Worm (Caenorhabditis elegans) whole organism, L1 larva: Measurements from ENCODE around the gene srw-34.

ENCODE experiments used
- C34B4.2 ChIP-seq: sonication (generic microtip); optimal IDR thresholded peaks from 2 replicates; lab custom pipeline; 2017; ENCODE audit warnings: mild to moderate bottlenecking, missing genetic modification characterization, missing compliant biosample characterization
- Y116A8C.19 ChIP-seq: sonication (generic microtip); optimal IDR thresholded peaks from 2 replicates; lab custom pipeline; 2016; ENCODE audit warnings: missing compliant biosample characterization, missing genetic modification characterization, borderline replicate concordance
- ama-1 ChIP-seq: fragments of 150-350 bp; optimal IDR thresholded peaks from 2 replicates; lab custom pipeline; 2014
- ceh-82 ChIP-seq, 3 experiments: fragments of 150-350 bp in 1 of 3; sonication (generic microtip) in 2 of 3; optimal IDR thresholded peaks; 2 replicates each; lab custom pipeline; 2014 to 2017; ENCODE audit warnings: missing biosample characterization in 3 of 3, missing genetic modification characterization in 3 of 3
- ceh-88 ChIP-seq: fragments of 200-800 bp; sonication (Bioruptor generic); IDR thresholded peaks from 2 replicates; pipeline ENCODE4 v1.3.6; 2022; ENCODE audit warnings: missing genetic modification characterization, missing compliant biosample characterization
- ceh-90 ChIP-seq: sonication (generic microtip); optimal IDR thresholded peaks from 2 replicates; lab custom pipeline; 2016; ENCODE audit warnings: missing genetic modification characterization, missing compliant biosample characterization
- egl-27 ChIP-seq, 2 experiments: fragments of 150-350 bp in 1 of 2; sonication (generic microtip); optimal IDR thresholded peaks; 3 replicates each; lab custom pipeline; 2017 to 2018; ENCODE audit warnings: missing biosample characterization in 2 of 2, missing genetic modification characterization in 2 of 2, missing genetic modification reagents in 2 of 2
- elt-2 ChIP-seq: sonication (generic microtip); optimal IDR thresholded peaks from 2 replicates; lab custom pipeline; 2016; ENCODE audit warnings: missing genetic modification characterization, mild to moderate bottlenecking, inconsistent platforms, missing compliant biosample characterization, missing genetic modification reagents
- fkh-4 ChIP-seq: sonication (generic microtip); optimal IDR thresholded peaks from 2 replicates; lab custom pipeline; 2016; ENCODE audit warnings: missing compliant biosample characterization, missing genetic modification characterization, borderline replicate concordance
- grh-1 ChIP-seq: fragments of 200-800 bp; sonication (Bioruptor generic); IDR thresholded peaks from 2 replicates; pipeline ENCODE4 v1.3.6; 2022; ENCODE audit warnings: missing genetic modification reagents, missing genetic modification characterization, missing compliant biosample characterization
- hlh-4 ChIP-seq: sonication (generic microtip); optimal IDR thresholded peaks from 2 replicates; lab custom pipeline; 2016; ENCODE audit warnings: mild to moderate bottlenecking, missing genetic modification characterization, missing compliant biosample characterization
- irx-1 ChIP-seq: sonication (generic microtip); optimal IDR thresholded peaks from 2 replicates; lab custom pipeline; 2016; ENCODE audit warnings: missing genetic modification characterization, missing compliant biosample characterization
- isw-1 ChIP-seq: fragments of 200-800 bp; sonication (Bioruptor generic); IDR thresholded peaks from 2 replicates; pipeline ENCODE4 v1.3.6; 2022; ENCODE audit warnings: missing genetic modification characterization, missing compliant biosample characterization
- jun-1 ChIP-seq: fragments of 150-350 bp; optimal IDR thresholded peaks from 2 replicates; lab custom pipeline; 2014; ENCODE audit warnings: missing biosample characterization, missing genetic modification reagents, missing genetic modification characterization
- lin-14 ChIP-seq: fragments of 200-800 bp; sonication (Bioruptor generic); optimal IDR thresholded peaks from 2 replicates; lab custom pipeline; 2018; ENCODE audit warnings: mild to moderate bottlenecking, missing genetic modification characterization, moderate library complexity, missing compliant biosample characterization
- lin-15B ChIP-seq: fragments of 150-350 bp; sonication (generic microtip); optimal IDR thresholded peaks from 3 replicates; lab custom pipeline; 2014; ENCODE audit warnings: missing biosample characterization, missing genetic modification characterization
- lin-35 ChIP-seq, 2 experiments: fragments of 150-350 bp; optimal IDR thresholded peaks; 2 replicates each; lab custom pipeline; 2014; ENCODE audit warnings: missing biosample characterization in 2 of 2, missing genetic modification characterization in 2 of 2, missing genetic modification reagents in 2 of 2
- lsy-2 ChIP-seq, 2 experiments: fragments of 150-350 bp; optimal IDR thresholded peaks; 2 replicates each; lab custom pipeline; 2014; ENCODE audit warnings: missing biosample characterization in 2 of 2, missing genetic modification characterization in 2 of 2
- mef-2 ChIP-seq: fragments of 150-350 bp; optimal IDR thresholded peaks from 2 replicates; lab custom pipeline; 2014; ENCODE audit warnings: missing biosample characterization, missing genetic modification characterization
- mep-1 ChIP-seq: fragments of 150-350 bp; optimal IDR thresholded peaks from 2 replicates; lab custom pipeline; 2014; ENCODE audit warnings: missing biosample characterization, missing genetic modification characterization
- nhr-20 ChIP-seq: sonication (generic microtip); optimal IDR thresholded peaks from 2 replicates; lab custom pipeline; 2016; ENCODE audit warnings: mild to moderate bottlenecking, missing genetic modification characterization, missing compliant biosample characterization
- nhr-237 ChIP-seq: fragments of 150-350 bp; optimal IDR thresholded peaks from 2 replicates; lab custom pipeline; 2014; ENCODE audit warnings: missing biosample characterization, missing genetic modification characterization
- nhr-28 ChIP-seq: fragments of 150-350 bp; optimal IDR thresholded peaks from 2 replicates; lab custom pipeline; 2014; ENCODE audit warnings: missing biosample characterization, missing genetic modification characterization
- nhr-71 ChIP-seq: sonication (generic microtip); optimal IDR thresholded peaks from 2 replicates; lab custom pipeline; 2016; ENCODE audit warnings: mild to moderate bottlenecking, missing genetic modification characterization, moderate library complexity, missing compliant biosample characterization
- nhr-76 ChIP-seq: sonication (generic microtip); optimal IDR thresholded peaks from 2 replicates; lab custom pipeline; 2017; ENCODE audit warnings: missing biosample characterization, missing genetic modification characterization
- nhr-85 ChIP-seq: sonication (generic microtip); peaks from one replicate; lab custom pipeline; 2016; ENCODE audit warnings: missing genetic modification characterization, inconsistent platforms, missing compliant biosample characterization
- pag-3 ChIP-seq: sonication (generic microtip); optimal IDR thresholded peaks from 2 replicates; lab custom pipeline; 2017; ENCODE audit warnings: missing genetic modification characterization, mild to moderate bottlenecking, missing compliant biosample characterization, antibody characterized with exemption, borderline replicate concordance; ENCODE audit not compliant: insufficient read depth
- pax-3 ChIP-seq: fragments of 200-800 bp; sonication (Bioruptor generic); optimal IDR thresholded peaks from 2 replicates; lab custom pipeline; 2018; ENCODE audit warnings: mild to moderate bottlenecking, missing genetic modification characterization, moderate library complexity, missing compliant biosample characterization
- rnt-1 ChIP-seq: sonication (generic microtip); optimal IDR thresholded peaks from 2 replicates; lab custom pipeline; 2016; ENCODE audit warnings: mild to moderate bottlenecking, missing genetic modification characterization, moderate library complexity, missing compliant biosample characterization
- skn-1 ChIP-seq: fragments of 150-350 bp; optimal IDR thresholded peaks from 2 replicates; lab custom pipeline; 2014; ENCODE audit warnings: missing biosample characterization, missing genetic modification characterization
- snpc-4 ChIP-seq: fragments of 150-350 bp; optimal IDR thresholded peaks from 2 replicates; lab custom pipeline; 2014; ENCODE audit warnings: missing biosample characterization, missing genetic modification characterization
- sox-4 ChIP-seq: sonication (generic microtip); optimal IDR thresholded peaks from 2 replicates; lab custom pipeline; 2016; ENCODE audit warnings: missing genetic modification characterization, missing compliant biosample characterization
- sptf-1 ChIP-seq: fragments of 150-350 bp; optimal IDR thresholded peaks from 2 replicates; lab custom pipeline; 2014; ENCODE audit warnings: missing biosample characterization, missing genetic modification characterization
- sup-37 ChIP-seq: fragments of 200-800 bp; sonication (Bioruptor generic); optimal IDR thresholded peaks from 2 replicates; lab custom pipeline; 2018; ENCODE audit warnings: mild to moderate bottlenecking, missing genetic modification characterization, missing compliant biosample characterization
- swsn-7 ChIP-seq: sonication (generic microtip); optimal IDR thresholded peaks from 2 replicates; lab custom pipeline; 2016; ENCODE audit warnings: missing genetic modification characterization, missing compliant biosample characterization
- unc-62 ChIP-seq: fragments of 150-350 bp; optimal IDR thresholded peaks from 2 replicates; lab custom pipeline; 2014; ENCODE audit warnings: missing biosample characterization, missing genetic modification reagents, missing genetic modification characterization
- vab-15 ChIP-seq: sonication (generic microtip); optimal IDR thresholded peaks from 2 replicates; lab custom pipeline; 2017; ENCODE audit warnings: missing genotype, mild to moderate bottlenecking, missing genetic modification characterization, missing compliant biosample characterization
- xbp-1 ChIP-seq: sonication (generic microtip); optimal IDR thresholded peaks from 2 replicates; lab custom pipeline; 2016; ENCODE audit warnings: missing genetic modification characterization, missing compliant biosample characterization
- zag-1 ChIP-seq: fragments of 150-350 bp; optimal IDR thresholded peaks from 2 replicates; lab custom pipeline; 2014; ENCODE audit warnings: missing biosample characterization, missing genetic modification characterization
- ztf-4 ChIP-seq: fragments of 150-350 bp; optimal IDR thresholded peaks from 2 replicates; lab custom pipeline; 2014; ENCODE audit warnings: missing biosample characterization, missing genetic modification characterization

srw-34 gene

DNA sequence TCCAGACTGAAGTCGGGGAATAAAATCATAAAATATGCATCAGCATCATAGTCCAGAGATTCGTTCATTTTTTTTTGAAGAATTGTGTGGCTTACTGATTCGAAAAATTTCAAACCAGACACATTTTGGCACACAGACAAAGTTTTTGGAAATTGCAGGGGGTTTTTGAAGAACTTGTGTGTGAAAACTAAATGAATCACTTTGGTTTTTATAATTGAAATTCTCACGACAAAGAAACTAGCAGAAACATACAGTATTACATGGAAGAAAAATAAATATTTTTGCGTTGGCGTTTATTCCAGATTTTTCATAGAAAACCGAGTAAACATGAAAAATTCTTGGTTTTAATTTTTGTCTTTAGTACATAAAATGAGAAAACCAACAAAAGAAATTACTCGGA, at the start of gene srw-34:
Gene srw-34 (minus strand): TSS at position 101 of the 400 bp plus-strand sequence.
- no peak for TF ChIP-seq skn-1 (tag; lab: Kevin White, UChicago)
- TF ChIP-seq pag-3: no peak
- TF ChIP-seq ztf-4: no peak
- TF ChIP-seq isw-1 (GFP tag; lab: Robert Waterston, UW): no peak
- no peak for TF ChIP-seq swsn-7 (tag; lab: Kevin White, UChicago)
- no peak for TF ChIP-seq sup-37 (GFP tag; lab: Kevin White, UChicago)
- TF ChIP-seq elt-2 (tag; lab: Kevin White, UChicago): no peak
- no peak for TF ChIP-seq sox-4 (tag; lab: Kevin White, UChicago)
- TF ChIP-seq mep-1: no peak
- TF ChIP-seq egl-27 (tag; optimal IDR thresholded peaks at IDR 0.05; lab: Kevin White, UChicago): no peak
- TF ChIP-seq ama-1 (lab: Kevin White, UChicago): no peak
- no peak for TF ChIP-seq lin-15B (tag; lab: Kevin White, UChicago)
- TF ChIP-seq ceh-82 (tag; optimal IDR thresholded peaks at IDR 0.05; lab: Kevin White, UChicago): no peak

DNA sequence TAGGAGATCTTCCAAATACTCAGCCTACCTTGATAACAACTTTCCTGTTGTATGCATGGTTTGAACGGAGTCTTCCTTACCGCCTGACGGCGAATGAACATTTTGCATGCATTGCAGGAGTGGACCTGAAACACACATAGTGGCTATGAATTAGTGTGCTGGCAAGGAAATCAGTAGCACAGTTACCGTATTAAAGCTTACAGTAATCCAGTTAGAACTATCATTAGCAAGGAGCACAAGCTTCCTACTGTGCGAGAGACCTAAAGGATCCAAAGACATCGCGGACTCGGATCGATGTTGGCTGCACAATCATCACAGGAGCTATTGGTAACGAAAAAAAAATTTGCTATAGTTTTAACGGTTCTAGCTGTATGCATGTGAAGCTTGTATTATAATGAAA, 48.6 kb upstream of the srw-34 start, which contains the start of gene nhr-233:
Gene nhr-233 (minus strand): TSS at position 101 of the 400 bp plus-strand sequence.
- TF ChIP-seq egl-27 (tag; optimal IDR thresholded peaks at IDR 0.05; lab: Kevin White, UChicago) (no peak), fkh-4 (tag; lab: Kevin White, UChicago) (no peak), nhr-71 (tag; lab: Kevin White, UChicago) (no peak), irx-1 (tag; lab: Kevin White, UChicago) (no peak), pax-3 (tag; lab: Kevin White, UChicago) (no peak), hlh-4 (tag; lab: Kevin White, UChicago) (no peak), sptf-1 (tag; lab: Kevin White, UChicago) (no peak), snpc-4 (tag; lab: Kevin White, UChicago) (no peak)
- TF ChIP-seq, all 84 proteins: peak for 0

DNA sequence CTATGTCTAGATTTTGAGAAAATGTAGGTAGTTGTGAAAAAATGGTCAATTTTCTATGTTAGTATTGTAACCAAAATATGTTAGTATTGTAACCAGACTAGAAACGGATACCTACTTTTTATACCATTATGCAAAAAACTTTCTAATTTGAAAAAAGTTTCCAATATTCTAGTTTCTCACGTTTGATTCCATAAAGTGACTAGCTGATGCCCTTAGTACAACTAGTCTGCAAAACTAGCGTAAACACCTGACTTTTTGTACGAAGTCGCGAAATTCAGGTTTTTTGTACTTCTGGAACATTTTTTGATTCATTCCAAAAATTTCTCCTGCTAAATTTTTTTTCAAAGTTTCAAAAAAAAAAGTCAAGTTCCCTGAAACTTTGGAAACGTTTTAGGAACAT, 45.9 kb upstream of the srw-34 start:
- TF ChIP-seq nhr-20 (no peak), nhr-85 (tag; lab: Kevin White, UChicago) (no peak), ama-1 (lab: Kevin White, UChicago) (no peak), C34B4.2 (no peak), nhr-237 (tag; lab: Kevin White, UChicago) (no peak), xbp-1 (no peak), mef-2 (tag; lab: Kevin White, UChicago) (no peak), nhr-76 (no peak), pag-3 (no peak), nhr-28 (tag; lab: Kevin White, UChicago) (no peak), ceh-82 (tag; optimal IDR thresholded peaks at IDR 0.05; lab: Kevin White, UChicago) (no peak), jun-1 (tag; lab: Kevin White, UChicago) (no peak), egl-27 (tag; optimal IDR thresholded peaks at IDR 0.05; lab: Kevin White, UChicago) (no peak), lsy-2 (tag; optimal IDR thresholded peaks at IDR 0.05; lab: Kevin White, UChicago) (no peak), ceh-88 (GFP tag; lab: Robert Waterston, UW) (no peak), lin-35 (GFP tag; optimal IDR thresholded peaks at IDR 0.05; lab: Kevin White, UChicago) (no peak), pax-3 (tag; lab: Kevin White, UChicago) (no peak), ceh-90 (tag; lab: Kevin White, UChicago) (no peak), rnt-1 (tag; lab: Kevin White, UChicago) (no peak)
- TF ChIP-seq, all 84 proteins: peak for 0

DNA sequence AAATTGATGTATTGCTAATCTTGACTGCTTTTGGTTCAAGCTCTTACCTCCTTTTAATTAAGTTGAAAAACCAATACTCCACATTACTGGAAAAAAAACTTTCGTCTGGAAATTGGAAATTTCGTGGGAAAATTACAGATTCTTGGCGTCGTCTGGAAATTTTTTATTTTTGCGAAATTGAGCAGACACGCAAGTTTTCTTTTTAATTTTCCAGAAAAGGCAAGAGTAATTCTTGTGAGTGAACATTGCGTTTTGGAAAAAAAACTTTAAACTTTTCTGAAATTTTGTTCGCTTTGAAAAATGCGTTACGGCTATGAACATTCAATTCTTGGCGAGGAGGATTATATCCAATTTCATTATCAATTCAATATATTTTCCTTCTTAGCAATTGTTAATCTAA, 43.5 kb upstream of the srw-34 start, which contains the start of gene sru-45:
Gene sru-45 (plus strand): TSS at position 301 of the 400 bp plus-strand sequence.
- no peak for TF ChIP-seq pag-3
- TF ChIP-seq elt-2 (tag; lab: Kevin White, UChicago): no peak
- no peak for TF ChIP-seq ceh-90 (tag; lab: Kevin White, UChicago)
- TF ChIP-seq vab-15: no peak
- TF ChIP-seq mep-1: no peak
- no peak for TF ChIP-seq lin-14
- no peak for TF ChIP-seq zag-1
- no peak for TF ChIP-seq xbp-1
- no peak for TF ChIP-seq Y116A8C.19 (tag; lab: Kevin White, UChicago)
- no peak for TF ChIP-seq unc-62 (GFP tag; lab: Kevin White, UChicago)
- no peak for TF ChIP-seq grh-1 (GFP tag; lab: Robert Waterston, UW)
- TF ChIP-seq fkh-4 (tag; lab: Kevin White, UChicago): no peak
- TF ChIP-seq, all 84 proteins: peak for 0
